Fruit fly (Drosophila melanogaster) whole organism, embryonic: Measurements from ENCODE around the gene temp.

ENCODE experiments used
- Abd-B ChIP-seq: fragments of 200-800 bp; sonication (Bioruptor generic); optimal IDR thresholded peaks from 2 replicates; lab custom pipeline; 2018; ENCODE audit warnings: missing biosample characterization, mild to moderate bottlenecking, missing genetic modification characterization, moderate library complexity
- Asciz ChIP-seq: fragments of 200-800 bp; sonication (Bioruptor generic); optimal IDR thresholded peaks from 2 replicates; lab custom pipeline; 2017; ENCODE audit warnings: missing biosample characterization, mild to moderate bottlenecking, missing genetic modification characterization, missing genetic modification reagents
- Atf-2 ChIP-seq: fragments of 200-800 bp; sonication (Bioruptor generic); optimal IDR thresholded peaks from 2 replicates; lab custom pipeline; 2016; ENCODE audit warnings: missing biosample characterization, missing genetic modification characterization
- B-H2 ChIP-seq: fragments of 200-800 bp; sonication (Bioruptor generic); optimal IDR thresholded peaks from 2 replicates; lab custom pipeline; 2018; ENCODE audit warnings: missing biosample characterization, mild to moderate bottlenecking, missing genetic modification characterization
- Bdp1 ChIP-seq: fragments of 200-800 bp; sonication (Bioruptor generic); optimal IDR thresholded peaks from 3 replicates; lab custom pipeline; 2016; ENCODE audit warnings: missing biosample characterization, missing genetic modification characterization
- CG10654 ChIP-seq: fragments of 200-800 bp; sonication (Bioruptor generic); optimal IDR thresholded peaks from 2 replicates; lab custom pipeline; 2016; ENCODE audit warnings: missing biosample characterization, missing genetic modification characterization
- CG11085 ChIP-seq: fragments of 200-800 bp; sonication (Bioruptor generic); IDR thresholded peaks from 2 replicates; pipeline ENCODE4 v1.3.6; 2022; ENCODE audit warnings: missing biosample characterization, missing genetic modification characterization
- CG11247 ChIP-seq: fragments of 200-800 bp; sonication (Bioruptor generic); IDR thresholded peaks from 2 replicates; pipeline ENCODE4 v1.3.6; 2022; ENCODE audit warnings: missing biosample characterization, missing genetic modification characterization
- CG12391 ChIP-seq: fragments of 200-800 bp; sonication (Bioruptor generic); optimal IDR thresholded peaks from 3 replicates; lab custom pipeline; 2018; ENCODE audit warnings: missing biosample characterization, mild to moderate bottlenecking, missing genetic modification characterization, moderate library complexity
- CG12942 ChIP-seq: fragments of 200-800 bp; sonication (Bioruptor generic); optimal IDR thresholded peaks from 3 replicates; lab custom pipeline; 2016; ENCODE audit warnings: missing biosample characterization, missing genetic modification characterization
- CG13624 ChIP-seq: fragments of 200-800 bp; sonication (Bioruptor generic); optimal IDR thresholded peaks from 2 replicates; lab custom pipeline; 2016; ENCODE audit warnings: missing biosample characterization, missing genetic modification characterization
- CG16815 ChIP-seq: fragments of 200-800 bp; sonication (Bioruptor generic); optimal IDR thresholded peaks from 3 replicates; lab custom pipeline; 2017; ENCODE audit warnings: missing biosample characterization, mild to moderate bottlenecking, missing genetic modification characterization
- CG18619 ChIP-seq: fragments of 200-800 bp; sonication (Bioruptor generic); optimal IDR thresholded peaks from 3 replicates; lab custom pipeline; 2017; ENCODE audit warnings: missing biosample characterization, mild to moderate bottlenecking, missing genetic modification characterization
- CG2875 ChIP-seq: fragments of 200-800 bp; sonication (Bioruptor generic); optimal IDR thresholded peaks from 2 replicates; lab custom pipeline; 2017; ENCODE audit warnings: missing biosample characterization, mild to moderate bottlenecking, missing genetic modification characterization, missing genetic modification reagents
- CG32532 ChIP-seq: fragments of 200-800 bp; sonication (Bioruptor generic); IDR thresholded peaks from 2 replicates; pipeline ENCODE4 v1.3.6; 2022; ENCODE audit warnings: missing biosample characterization, missing genetic modification characterization
- CG4820 ChIP-seq: fragments of 200-800 bp; sonication (Bioruptor generic); optimal IDR thresholded peaks from 3 replicates; lab custom pipeline; 2016; ENCODE audit warnings: missing biosample characterization, missing genetic modification characterization
- CG5245 ChIP-seq: fragments of 200-800 bp; sonication (Bioruptor generic); optimal IDR thresholded peaks from 3 replicates; lab custom pipeline; 2016; ENCODE audit warnings: missing biosample characterization, missing genetic modification characterization
- CG7271 ChIP-seq: fragments of 200-800 bp; sonication (Bioruptor generic); optimal IDR thresholded peaks from 2 replicates; lab custom pipeline; 2018; ENCODE audit warnings: missing biosample characterization, mild to moderate bottlenecking, missing genetic modification characterization, moderate library complexity
- CG7963 ChIP-seq: fragments of 200-800 bp; sonication (Bioruptor generic); IDR thresholded peaks from 3 replicates; pipeline ENCODE4 v1.3.6; 2022; ENCODE audit warnings: missing biosample characterization, missing genetic modification characterization; ENCODE audit not compliant: partially characterized antibody
- Dip2 ChIP-seq: fragments of 200-800 bp; sonication (Bioruptor generic); IDR thresholded peaks from 2 replicates; pipeline ENCODE4 v1.3.6; 2022; ENCODE audit warnings: missing biosample characterization, missing genetic modification characterization
- GATAe ChIP-seq: fragments of 200-800 bp; sonication (Bioruptor generic); conservative IDR thresholded peaks from 2 replicates; pipeline ENCODE4 v1.3.6; 2022; ENCODE audit warnings: missing biosample characterization, missing genetic modification characterization
- Mad ChIP-seq: fragments of 200-800 bp; sonication (Bioruptor generic); optimal IDR thresholded peaks from 2 replicates; lab custom pipeline; 2016; ENCODE audit warnings: missing biosample characterization, missing genetic modification characterization
- Pdp1 ChIP-seq, 2 experiments: fragments of 200-800 bp; sonication (Bioruptor generic); optimal IDR thresholded peaks; 3 replicates each; lab custom pipeline; 2016; ENCODE audit warnings: missing biosample characterization in 2 of 2, missing genetic modification characterization in 2 of 2, mild to moderate bottlenecking in 1 of 2, moderate library complexity in 1 of 2
- Sin3A ChIP-seq: fragments of >200 bp; optimal IDR thresholded peaks from 2 replicates; lab custom pipeline; 2018
- TFAM ChIP-seq: fragments of 200-800 bp; sonication (Bioruptor generic); optimal IDR thresholded peaks from 2 replicates; lab custom pipeline; 2017; ENCODE audit warnings: missing biosample characterization, missing genetic modification characterization, inconsistent platforms
- Taf1 ChIP-seq: fragments of 200-800 bp; sonication (Bioruptor generic); IDR thresholded peaks from 2 replicates; pipeline ENCODE4 v1.3.6; 2022; ENCODE audit warnings: missing biosample characterization, missing genetic modification characterization
- Vsx1 ChIP-seq: fragments of 200-800 bp; sonication (Bioruptor generic); optimal IDR thresholded peaks from 2 replicates; lab custom pipeline; 2017; ENCODE audit warnings: missing biosample characterization, mild to moderate bottlenecking, missing genetic modification characterization, missing genetic modification reagents
- ato ChIP-seq: fragments of 200-800 bp; sonication (Bioruptor generic); IDR thresholded peaks from 2 replicates; pipeline ENCODE4 v1.3.6; 2022; ENCODE audit warnings: missing biosample characterization, missing genetic modification characterization; ENCODE audit not compliant: partially characterized antibody
- bsh ChIP-seq, 2 experiments: fragments of 200-800 bp; sonication (Bioruptor generic); optimal IDR thresholded peaks; 2 replicates each; lab custom pipeline; 2017 to 2018; ENCODE audit warnings: mild to moderate bottlenecking in 2 of 2, missing biosample characterization in 2 of 2, missing genetic modification characterization in 2 of 2, moderate library complexity in 1 of 2
- caup ChIP-seq: fragments of 200-800 bp; sonication (Bioruptor generic); optimal IDR thresholded peaks from 3 replicates; lab custom pipeline; 2017; ENCODE audit warnings: missing biosample characterization, mild to moderate bottlenecking, missing genetic modification characterization, moderate library complexity; ENCODE audit not compliant: severe bottlenecking
- da ChIP-seq: fragments of 200-800 bp; sonication (Bioruptor generic); optimal IDR thresholded peaks from 2 replicates; lab custom pipeline; 2016; ENCODE audit warnings: missing biosample characterization, missing genetic modification characterization
- disco-r ChIP-seq: fragments of 200-800 bp; sonication (Bioruptor generic); optimal IDR thresholded peaks from 2 replicates; lab custom pipeline; 2016; ENCODE audit warnings: missing biosample characterization, missing genetic modification characterization
- ems ChIP-seq: fragments of 200-800 bp; sonication (Bioruptor generic); optimal IDR thresholded peaks from 3 replicates; lab custom pipeline; 2016; ENCODE audit warnings: missing biosample characterization, missing genetic modification characterization
- ewg ChIP-seq: fragments of 200-800 bp; sonication (Bioruptor generic); optimal IDR thresholded peaks from 3 replicates; lab custom pipeline; 2017; ENCODE audit warnings: mild to moderate bottlenecking, missing biosample characterization, missing genetic modification reagents, missing genetic modification characterization
- eyg ChIP-seq: fragments of 200-800 bp; sonication (Bioruptor generic); optimal IDR thresholded peaks from 3 replicates; lab custom pipeline; 2016; ENCODE audit warnings: missing biosample characterization, missing genetic modification characterization
- gem ChIP-seq: fragments of 200-800 bp; sonication (Bioruptor generic); optimal IDR thresholded peaks from 2 replicates; lab custom pipeline; 2019; ENCODE audit warnings: missing biosample characterization, mild to moderate bottlenecking, missing genetic modification characterization, moderate library complexity
- gro ChIP-seq: fragments of 200-800 bp; sonication (Bioruptor generic); optimal IDR thresholded peaks from 2 replicates; lab custom pipeline; 2016; ENCODE audit warnings: missing biosample characterization, missing genetic modification characterization
- gsb-n ChIP-seq: fragments of 200-800 bp; sonication (Bioruptor generic); optimal IDR thresholded peaks from 3 replicates; lab custom pipeline; 2018; ENCODE audit warnings: missing biosample characterization, mild to moderate bottlenecking, missing genetic modification characterization
- ind ChIP-seq: fragments of 200-800 bp; sonication (Bioruptor generic); optimal IDR thresholded peaks from 3 replicates; lab custom pipeline; 2016; ENCODE audit warnings: missing biosample characterization, missing genetic modification characterization
- jigr1 ChIP-seq: fragments of 200-800 bp; sonication (Bioruptor generic); IDR thresholded peaks from 3 replicates; pipeline ENCODE4 v1.3.6; 2022; ENCODE audit warnings: missing biosample characterization, missing genetic modification characterization
- mirr ChIP-seq: fragments of 200-800 bp; sonication (Bioruptor generic); optimal IDR thresholded peaks from 3 replicates; lab custom pipeline; 2018; ENCODE audit warnings: missing biosample characterization, mild to moderate bottlenecking, missing genetic modification characterization
- nmo ChIP-seq: fragments of 200-800 bp; sonication (Bioruptor generic); optimal IDR thresholded peaks from 2 replicates; lab custom pipeline; 2018; ENCODE audit warnings: missing biosample characterization, mild to moderate bottlenecking, missing genetic modification characterization, moderate library complexity
- odd ChIP-seq: fragments of 200-800 bp; sonication (Bioruptor generic); optimal IDR thresholded peaks from 2 replicates; lab custom pipeline; 2017; ENCODE audit warnings: missing biosample characterization, mild to moderate bottlenecking, missing genetic modification characterization
- pb ChIP-seq: fragments of 200-800 bp; sonication (Bioruptor generic); optimal IDR thresholded peaks from 3 replicates; lab custom pipeline; 2016; ENCODE audit warnings: missing biosample characterization, missing genetic modification characterization
- phol ChIP-seq: fragments of 200-800 bp; sonication (Bioruptor generic); optimal IDR thresholded peaks from 3 replicates; lab custom pipeline; 2018; ENCODE audit warnings: missing biosample characterization, mild to moderate bottlenecking, missing genetic modification characterization, moderate library complexity
- ro ChIP-seq: fragments of 200-800 bp; sonication (Bioruptor generic); IDR thresholded peaks from 2 replicates; pipeline ENCODE4 v1.3.6; 2022; ENCODE audit warnings: missing biosample characterization, missing genetic modification characterization
- tup ChIP-seq: fragments of 200-800 bp; sonication (Bioruptor generic); optimal IDR thresholded peaks from 2 replicates; lab custom pipeline; 2016; ENCODE audit warnings: missing biosample characterization, mild to moderate bottlenecking, missing genetic modification characterization, moderate library complexity
- unc-4 ChIP-seq: fragments of 200-800 bp; sonication (Bioruptor generic); IDR thresholded peaks from 2 replicates; pipeline ENCODE4 v1.3.6; 2022; ENCODE audit warnings: missing biosample characterization, missing genetic modification characterization; ENCODE audit not compliant: partially characterized antibody
- wor ChIP-seq: fragments of 200-800 bp; sonication (Bioruptor generic); IDR thresholded peaks from 2 replicates; pipeline ENCODE4 v1.3.6; 2022; ENCODE audit warnings: missing biosample characterization, missing genetic modification characterization

Gene temp

DNA sequence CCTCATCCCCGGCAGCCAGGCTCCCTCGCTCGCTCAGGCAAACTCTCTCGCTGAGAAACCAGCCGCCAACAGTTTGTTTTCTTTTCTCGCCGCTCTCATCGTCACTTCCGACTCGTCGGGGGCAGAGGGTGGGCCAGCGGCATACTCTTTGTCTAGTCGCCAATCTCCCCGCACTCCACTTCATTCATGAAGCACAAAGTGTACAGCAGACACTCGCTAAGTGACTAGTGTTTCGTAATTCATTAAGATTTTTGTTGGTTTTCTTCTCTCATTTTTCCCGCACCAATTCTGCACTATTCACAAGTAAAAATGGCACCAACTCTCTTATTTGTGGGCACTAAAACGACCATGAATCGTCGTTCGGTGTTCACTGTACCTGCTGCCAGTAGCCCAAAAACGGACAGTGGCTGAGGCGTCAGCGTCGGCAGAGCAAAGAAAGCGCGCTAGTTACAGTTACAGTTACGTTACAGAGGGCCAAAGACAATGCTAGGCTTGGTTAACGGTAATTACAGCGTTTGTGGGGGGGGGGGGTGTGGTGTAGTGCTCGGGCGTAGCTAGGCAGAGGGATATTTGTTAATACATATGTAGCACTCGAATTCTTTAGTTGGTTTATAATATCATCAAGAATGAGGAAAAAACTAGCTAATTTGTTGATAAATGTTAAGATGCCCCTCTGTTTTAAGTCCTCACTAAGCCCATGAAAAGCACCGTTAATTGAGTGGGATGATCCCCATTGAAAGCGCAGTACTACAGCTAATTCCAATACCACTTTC, 35.3 kb upstream of the temp start (continued):
- TF ChIP-seq gro (GFP tag; lab: Kevin White, UChicago) = peak; percentile 98
- TF ChIP-seq tup = peak; percentile 97
- peak; percentile 85 for TF ChIP-seq CG7271 (tag; lab: Kevin White, UChicago)
- TF ChIP-seq CG13624 (GFP tag; lab: Kevin White, UChicago) = peak; percentile 98
- peak; percentile 95 for TF ChIP-seq ro (GFP tag; lab: Robert Waterston, UW)
- TF ChIP-seq CG2875 (GFP tag; lab: Kevin White, UChicago) = peak; percentile 99
- peak; percentile 87 to 99 for TF ChIP-seq bsh (GFP tag; optimal IDR thresholded peaks at IDR 0.05; lab: Kevin White, UChicago)
- TF ChIP-seq CG5245 (GFP tag; lab: Kevin White, UChicago) = peak; percentile 99
- no peak for TF ChIP-seq ato (GFP tag; lab: Robert Waterston, UW)
- TF ChIP-seq GATAe (GFP tag; lab: Robert Waterston, UW) = peak; percentile 83
- peak; percentile 99 for TF ChIP-seq wor (GFP tag; lab: Robert Waterston, UW)
- peak; percentile 98 for TF ChIP-seq CG12391
- peak; percentile 98 for TF ChIP-seq CG11247 (GFP tag; lab: Robert Waterston, UW)
- peak; percentile 97 for TF ChIP-seq phol (tag; lab: Kevin White, UChicago)
- TF ChIP-seq unc-4 (GFP tag; lab: Robert Waterston, UW) = no peak
- TF ChIP-seq gem (tag; lab: Kevin White, UChicago) = peak; percentile 99
- TF ChIP-seq gsb-n (tag; lab: Kevin White, UChicago) = peak; percentile 98
- peak; percentile 99 for TF ChIP-seq ind (GFP tag; lab: Kevin White, UChicago)
- TF ChIP-seq Mad (GFP tag; lab: Kevin White, UChicago) = peak; percentile 98
- no peak for TF ChIP-seq CG7963 (GFP tag; lab: Robert Waterston, UW)
- TF ChIP-seq pb (GFP tag; lab: Kevin White, UChicago) = peak; percentile 99
- TF ChIP-seq odd (GFP tag; lab: Kevin White, UChicago) = peak; percentile 98
- peak; percentile 97 for TF ChIP-seq caup (GFP tag; lab: Kevin White, UChicago)
- TF ChIP-seq Dip2 (GFP tag; lab: Robert Waterston, UW) = peak; percentile 70; the same call in 1 of the 2 replicates
- peak; percentile 98 for TF ChIP-seq CG32532
- peak; percentile 90 for TF ChIP-seq mirr (GFP tag; lab: Kevin White, UChicago)
- TF ChIP-seq Bdp1 (GFP tag; lab: Kevin White, UChicago) = peak; percentile 94
- no peak for TF ChIP-seq Sin3A (lab: Kevin White, UChicago)
- TF ChIP-seq nmo = peak; percentile 98
- TF ChIP-seq Taf1 = peak; percentile 94
- TF ChIP-seq CG12942 (GFP tag; lab: Kevin White, UChicago) = peak; percentile 99
- peak; percentile 99 for TF ChIP-seq Pdp1 (GFP tag; optimal IDR thresholded peaks at IDR 0.05; lab: Kevin White, UChicago)
- peak; percentile 94 for TF ChIP-seq Vsx1 (GFP tag; lab: Kevin White, UChicago)
- peak; percentile 98 for TF ChIP-seq ewg (GFP tag; lab: Kevin White, UChicago)
- TF ChIP-seq ems = peak; percentile 98
- peak; percentile 94 for TF ChIP-seq CG11085 (GFP tag; lab: Robert Waterston, UW)
- peak; percentile 98 for TF ChIP-seq CG4820 (GFP tag; lab: Kevin White, UChicago)
- TF ChIP-seq jigr1 = peak; percentile 96
- TF ChIP-seq Atf-2 (GFP tag; lab: Kevin White, UChicago) = peak; percentile 98
- TF ChIP-seq disco-r = peak; percentile 98
- peak; percentile 99 for TF ChIP-seq Asciz (GFP tag; lab: Kevin White, UChicago)
- TF ChIP-seq CG10654 (GFP tag; lab: Kevin White, UChicago) = peak; percentile 99
- peak; percentile 97 for TF ChIP-seq CG16815 (GFP tag; lab: Kevin White, UChicago)
- TF ChIP-seq CG18619 (GFP tag; lab: Kevin White, UChicago) = peak; percentile 98
- TF ChIP-seq da (GFP tag; lab: Kevin White, UChicago) = peak; percentile 98
- peak; percentile 93 for TF ChIP-seq B-H2
- TF ChIP-seq TFAM (GFP tag; lab: Kevin White, UChicago) = peak; percentile 93
- TF ChIP-seq eyg (GFP tag; lab: Kevin White, UChicago) = peak; percentile 96
- peak; percentile 98 for TF ChIP-seq Abd-B (GFP tag; lab: Kevin White, UChicago)
